Fruit fly (Drosophila melanogaster) Kc167 (cell line): ENCODE data around the gene CG2887.

Experiments used
- Sin3A ChIP-seq: fragments of >200 bp; optimal IDR thresholded peaks from 2 replicates; lab custom pipeline; 2018; ENCODE audit warnings: missing external identifiers
- insv ChIP-seq: fragments of >200 bp; optimal IDR thresholded peaks from 3 replicates; lab custom pipeline; 2018; ENCODE audit warnings: missing external identifiers
- psq ChIP-seq: fragments of >200 bp; optimal IDR thresholded peaks from 2 replicates; lab custom pipeline; 2017; ENCODE audit warnings: missing external identifiers

- TF ChIP-seq psq (lab: Kevin White, UChicago) (no peak), Sin3A (no peak), insv (lab: Kevin White, UChicago) (no peak)
These were observed 15.1 kb downstream of the CG2887 start for dm6 chrX:10463056-10463710.
